Fruit fly (Drosophila melanogaster): Measurements from ENCODE around the gene CG4025.
A peak's percentile ranks its signal among the peaks of the same experiment; 100 is the strongest.

CG4025 gene

dm6 chrX:2037605-2038004 is 39.2 kb upstream of the CG4025 start:
- TF ChIP-seq CG11617 (GFP tag; optimal IDR thresholded peaks at IDR 0.05) (no peak), tj (GFP tag; optimal IDR thresholded peaks at IDR 0.05) (no peak), toe (GFP tag; optimal IDR thresholded peaks at IDR 0.05) (no peak), Crg-1 (GFP tag; optimal IDR thresholded peaks at IDR 0.05) (no peak), Hr96 (GFP tag; optimal IDR thresholded peaks at IDR 0.05) (no peak), cnc (optimal IDR thresholded peaks at IDR 0.05) (no peak), CG12768 (GFP tag; optimal IDR thresholded peaks at IDR 0.05) (no peak), cic (GFP tag; optimal IDR thresholded peaks at IDR 0.05) (no peak), pad (GFP tag; optimal IDR thresholded peaks at IDR 0.05) (no peak), kay (GFP tag; ENCODE audit: borderline replicate concordance) (no peak), Clk (GFP tag; optimal IDR thresholded peaks at IDR 0.05) (no peak), CG1620 (GFP tag; optimal IDR thresholded peaks at IDR 0.05) (no peak)

dm6 chrX:2041312-2041918 is 35.4 kb upstream of the CG4025 start, which contains the start of gene CG4313:
Gene CG4313 (plus strand): TSS chrX:2041868.
- TF ChIP-seq cnc (optimal IDR thresholded peaks at IDR 0.05) (no peak), pad (GFP tag; optimal IDR thresholded peaks at IDR 0.05) (peak; percentile 58), bab1 (GFP tag; optimal IDR thresholded peaks at IDR 0.05) (peak; percentile 79), tj (GFP tag; optimal IDR thresholded peaks at IDR 0.05) (peak; percentile 67), Mnt (GFP tag; optimal IDR thresholded peaks at IDR 0.05) (peak; percentile 48), CG1620 (GFP tag; optimal IDR thresholded peaks at IDR 0.05) (peak; percentile 77), CG33017 (tag; optimal IDR thresholded peaks at IDR 0.05) (no peak), CG14711 (tag; optimal IDR thresholded peaks at IDR 0.05) (peak; percentile 95), CG7045 (GFP tag; optimal IDR thresholded peaks at IDR 0.05) (no peak), Crg-1 (GFP tag; optimal IDR thresholded peaks at IDR 0.05) (peak; percentile 61), kay (GFP tag; ENCODE audit: borderline replicate concordance) (no peak), cic (GFP tag; optimal IDR thresholded peaks at IDR 0.05) (no peak), toe (GFP tag; optimal IDR thresholded peaks at IDR 0.05) (peak; percentile 69), CG11617 (GFP tag; optimal IDR thresholded peaks at IDR 0.05) (peak; percentile 77), ovo (GFP tag; optimal IDR thresholded peaks at IDR 0.05) (peak; percentile 19), CG5204 (GFP tag; optimal IDR thresholded peaks at IDR 0.05) (peak; percentile 74), CG12768 (GFP tag; optimal IDR thresholded peaks at IDR 0.05) (peak; percentile 42), CG7101 (tag; optimal IDR thresholded peaks at IDR 0.05) (peak; percentile 74), Hr96 (GFP tag; optimal IDR thresholded peaks at IDR 0.05) (peak; percentile 89), Clk (GFP tag; optimal IDR thresholded peaks at IDR 0.05) (no peak)

- no peak for TF ChIP-seq cnc (optimal IDR thresholded peaks at IDR 0.05)
- peak; percentile 5 for TF ChIP-seq CG1620 (GFP tag; optimal IDR thresholded peaks at IDR 0.05)
- peak; percentile 53 for TF ChIP-seq CG14711 (tag; optimal IDR thresholded peaks at IDR 0.05)
- TF ChIP-seq Mnt (GFP tag; optimal IDR thresholded peaks at IDR 0.05) = peak; percentile 46
- no peak for TF ChIP-seq CG12768 (GFP tag; optimal IDR thresholded peaks at IDR 0.05)
- TF ChIP-seq Hr96 (GFP tag; optimal IDR thresholded peaks at IDR 0.05) = peak; percentile 10
- peak; percentile 27 for TF ChIP-seq toe (GFP tag; optimal IDR thresholded peaks at IDR 0.05)
- TF ChIP-seq CG5204 (GFP tag; optimal IDR thresholded peaks at IDR 0.05) = no peak
- no peak for TF ChIP-seq kay (GFP tag; ENCODE audit: borderline replicate concordance)
- no peak for TF ChIP-seq tj (GFP tag; optimal IDR thresholded peaks at IDR 0.05)
- TF ChIP-seq Crg-1 (GFP tag; optimal IDR thresholded peaks at IDR 0.05) = peak; percentile 16
- TF ChIP-seq CG11617 (GFP tag; optimal IDR thresholded peaks at IDR 0.05) = no peak
- TF ChIP-seq CG33017 (tag; optimal IDR thresholded peaks at IDR 0.05) = peak; percentile 1
- TF ChIP-seq cic (GFP tag; optimal IDR thresholded peaks at IDR 0.05) = peak; percentile 63
- TF ChIP-seq ovo (GFP tag; optimal IDR thresholded peaks at IDR 0.05) = peak; percentile 49
- peak; percentile 25 for TF ChIP-seq pad (GFP tag; optimal IDR thresholded peaks at IDR 0.05)
- no peak for TF ChIP-seq Clk (GFP tag; optimal IDR thresholded peaks at IDR 0.05)
- TF ChIP-seq bab1 (GFP tag; optimal IDR thresholded peaks at IDR 0.05) = no peak
- no peak for TF ChIP-seq CG7101 (tag; optimal IDR thresholded peaks at IDR 0.05)
- TF ChIP-seq CG7045 (GFP tag; optimal IDR thresholded peaks at IDR 0.05) = no peak
Measured at dm6 chrX:2041981-2042847, 34.6 kb upstream of the CG4025 start, which contains the start of the genes Actn and usp. Gene Actn (minus strand): TSS chrX:2042311. Gene usp (minus strand): TSS chrX:2042311.

- TF ChIP-seq CG7101 (tag; optimal IDR thresholded peaks at IDR 0.05) (no peak), tj (GFP tag; optimal IDR thresholded peaks at IDR 0.05) (peak; percentile 91), CG7045 (GFP tag; optimal IDR thresholded peaks at IDR 0.05) (no peak), CG12768 (GFP tag; optimal IDR thresholded peaks at IDR 0.05) (no peak), Mnt (GFP tag; optimal IDR thresholded peaks at IDR 0.05) (peak; percentile 19), cnc (optimal IDR thresholded peaks at IDR 0.05) (no peak), CG14711 (tag; optimal IDR thresholded peaks at IDR 0.05) (no peak), Hr96 (GFP tag; optimal IDR thresholded peaks at IDR 0.05) (no peak), ovo (GFP tag; optimal IDR thresholded peaks at IDR 0.05) (no peak), pad (GFP tag; optimal IDR thresholded peaks at IDR 0.05) (peak; percentile 7), Clk (GFP tag; optimal IDR thresholded peaks at IDR 0.05) (no peak), cic (GFP tag; optimal IDR thresholded peaks at IDR 0.05) (peak; percentile 76), toe (GFP tag; optimal IDR thresholded peaks at IDR 0.05) (no peak), bab1 (GFP tag; optimal IDR thresholded peaks at IDR 0.05) (no peak), CG1620 (GFP tag; optimal IDR thresholded peaks at IDR 0.05) (no peak)
Measured at dm6 chrX:2043660-2044397, 32.9 kb upstream of the CG4025 start, which contains the start of gene CG4325. Gene CG4325 (minus strand): TSS chrX:2043818.
